Fruit fly (Drosophila melanogaster) whole organism, embryonic: ENCODE results near the gene CG44001.

Experiments used
- Atf6 ChIP-seq: fragments of 200-800 bp; sonication (Bioruptor generic); IDR thresholded peaks from 2 replicates; pipeline ENCODE4 v1.3.6; 2022; ENCODE audit warnings: missing biosample characterization, missing genetic modification characterization
- Bdp1 ChIP-seq: fragments of 200-800 bp; sonication (Bioruptor generic); optimal IDR thresholded peaks from 3 replicates; lab custom pipeline; 2016; ENCODE audit warnings: missing biosample characterization, missing genetic modification characterization
- Bgb ChIP-seq: fragments of 200-800 bp; sonication (Bioruptor generic); IDR thresholded peaks from 2 replicates; pipeline ENCODE4 v1.3.6; 2022; ENCODE audit warnings: missing biosample characterization, missing genetic modification characterization; ENCODE audit not compliant: partially characterized antibody
- CG10209 ChIP-seq: fragments of 200-800 bp; sonication (Bioruptor generic); optimal IDR thresholded peaks from 3 replicates; lab custom pipeline; 2017; ENCODE audit warnings: missing biosample characterization, mild to moderate bottlenecking, missing genetic modification characterization, missing genetic modification reagents
- CG10959 ChIP-seq: fragments of 200-800 bp; sonication (Bioruptor generic); IDR thresholded peaks from 2 replicates; pipeline ENCODE4 v1.3.6; 2022; ENCODE audit warnings: missing biosample characterization, missing genetic modification characterization
- CG11247 ChIP-seq: fragments of 200-800 bp; sonication (Bioruptor generic); IDR thresholded peaks from 2 replicates; pipeline ENCODE4 v1.3.6; 2022; ENCODE audit warnings: missing biosample characterization, missing genetic modification characterization
- CG13624 ChIP-seq: fragments of 200-800 bp; sonication (Bioruptor generic); optimal IDR thresholded peaks from 2 replicates; lab custom pipeline; 2016; ENCODE audit warnings: missing biosample characterization, missing genetic modification characterization
- CG14441 ChIP-seq: fragments of 200-800 bp; sonication (Bioruptor generic); IDR thresholded peaks from 2 replicates; pipeline ENCODE4 v1.3.6; 2022; ENCODE audit warnings: missing biosample characterization, missing genetic modification characterization
- CG15011 ChIP-seq: fragments of 200-800 bp; sonication (Bioruptor generic); optimal IDR thresholded peaks from 3 replicates; lab custom pipeline; 2018; ENCODE audit warnings: missing biosample characterization, mild to moderate bottlenecking, missing genetic modification characterization
- CG1529 ChIP-seq: fragments of 200-800 bp; sonication (Bioruptor generic); optimal IDR thresholded peaks from 3 replicates; lab custom pipeline; 2018; ENCODE audit warnings: missing biosample characterization, missing genetic modification characterization
- CG15514 ChIP-seq: fragments of 200-800 bp; sonication (Bioruptor generic); optimal IDR thresholded peaks from 3 replicates; lab custom pipeline; 2017; ENCODE audit warnings: missing biosample characterization, missing genetic modification characterization, mild to moderate bottlenecking, moderate library complexity, missing genetic modification reagents
- CG17186 ChIP-seq: fragments of 200-800 bp; sonication (Bioruptor generic); optimal IDR thresholded peaks from 3 replicates; lab custom pipeline; 2017; ENCODE audit warnings: missing biosample characterization, missing genetic modification reagents, missing genetic modification characterization
- CG17829 ChIP-seq: fragments of 200-800 bp; optimal IDR thresholded peaks from 2 replicates; lab custom pipeline; 2019; ENCODE audit warnings: missing biosample characterization, mild to moderate bottlenecking, missing genetic modification characterization, moderate library complexity
- CG18619 ChIP-seq: fragments of 200-800 bp; sonication (Bioruptor generic); optimal IDR thresholded peaks from 3 replicates; lab custom pipeline; 2017; ENCODE audit warnings: missing biosample characterization, mild to moderate bottlenecking, missing genetic modification characterization
- CG2875 ChIP-seq: fragments of 200-800 bp; sonication (Bioruptor generic); optimal IDR thresholded peaks from 2 replicates; lab custom pipeline; 2017; ENCODE audit warnings: missing biosample characterization, mild to moderate bottlenecking, missing genetic modification characterization, missing genetic modification reagents
- CG42726 ChIP-seq: fragments of 200-800 bp; sonication (Bioruptor generic); IDR thresholded peaks from 2 replicates; pipeline ENCODE4 v1.3.6; 2022; ENCODE audit warnings: missing biosample characterization, missing genetic modification characterization; ENCODE audit not compliant: partially characterized antibody
- CG4328 ChIP-seq: fragments of 200-800 bp; sonication (Bioruptor generic); optimal IDR thresholded peaks from 3 replicates; lab custom pipeline; 2017; ENCODE audit warnings: missing biosample characterization, missing genetic modification reagents, missing genetic modification characterization
- CG4404 ChIP-seq: fragments of 200-800 bp; sonication (Bioruptor generic); IDR thresholded peaks from 2 replicates; pipeline ENCODE4 v1.3.6; 2022; ENCODE audit warnings: missing biosample characterization, missing genetic modification characterization
- CG4820 ChIP-seq: fragments of 200-800 bp; sonication (Bioruptor generic); optimal IDR thresholded peaks from 3 replicates; lab custom pipeline; 2016; ENCODE audit warnings: missing biosample characterization, missing genetic modification characterization
- CG6791 ChIP-seq: fragments of 200-800 bp; sonication (Bioruptor generic); IDR thresholded peaks from 3 replicates; pipeline ENCODE4 v1.3.6; 2022; ENCODE audit warnings: missing biosample characterization, missing genetic modification characterization; ENCODE audit not compliant: partially characterized antibody
- CG8944 ChIP-seq: fragments of 200-800 bp; sonication (Bioruptor generic); optimal IDR thresholded peaks from 3 replicates; lab custom pipeline; 2016; ENCODE audit warnings: missing biosample characterization, missing genetic modification characterization
- CG9437 ChIP-seq: fragments of 200-800 bp; sonication (Bioruptor generic); optimal IDR thresholded peaks from 2 replicates; lab custom pipeline; 2018; ENCODE audit warnings: missing biosample characterization, mild to moderate bottlenecking, missing genetic modification characterization
- Ravus ChIP-seq: fragments of 200-800 bp; sonication (Bioruptor generic); IDR thresholded peaks from 2 replicates; pipeline ENCODE4 v1.3.6; 2022; ENCODE audit warnings: missing biosample characterization, missing genetic modification characterization
- Scr ChIP-seq: fragments of 200-800 bp; sonication (Bioruptor generic); IDR thresholded peaks from 2 replicates; pipeline ENCODE4 v1.3.6; 2022; ENCODE audit warnings: missing biosample characterization, missing genetic modification characterization; ENCODE audit not compliant: partially characterized antibody
- Side ChIP-seq: fragments of 200-800 bp; sonication (Bioruptor generic); optimal IDR thresholded peaks from 2 replicates; lab custom pipeline; 2016; ENCODE audit warnings: missing biosample characterization, missing genetic modification characterization
- Six4 ChIP-seq: fragments of 200-800 bp; sonication (Bioruptor generic); optimal IDR thresholded peaks from 2 replicates; lab custom pipeline; 2016; ENCODE audit warnings: missing biosample characterization, missing genetic modification characterization
- Usf ChIP-seq: fragments of 200-800 bp; sonication (Bioruptor generic); optimal IDR thresholded peaks from 2 replicates; lab custom pipeline; 2017; ENCODE audit warnings: missing genotype, missing biosample characterization, missing genetic modification characterization
- bigmax ChIP-seq: fragments of 200-800 bp; sonication (Bioruptor generic); optimal IDR thresholded peaks from 2 replicates; lab custom pipeline; 2018; ENCODE audit warnings: missing biosample characterization, mild to moderate bottlenecking, missing genetic modification characterization
- chinmo ChIP-seq: fragments of 200-800 bp; sonication (Bioruptor generic); IDR thresholded peaks from 4 replicates; pipeline ENCODE4 v1.3.6; 2022; ENCODE audit warnings: missing biosample characterization, missing genetic modification characterization; ENCODE audit not compliant: partially characterized antibody
- dan ChIP-seq: fragments of 200-800 bp; sonication (Bioruptor generic); IDR thresholded peaks from 2 replicates; pipeline ENCODE4 v1.3.6; 2022; ENCODE audit warnings: missing biosample characterization, missing genetic modification characterization
- esg ChIP-seq: fragments of 200-800 bp; sonication (Bioruptor generic); conservative IDR thresholded peaks from 2 replicates; pipeline ENCODE4 v1.3.6; 2022; ENCODE audit warnings: missing biosample characterization, missing genetic modification characterization
- ewg ChIP-seq: fragments of 200-800 bp; sonication (Bioruptor generic); optimal IDR thresholded peaks from 3 replicates; lab custom pipeline; 2017; ENCODE audit warnings: mild to moderate bottlenecking, missing biosample characterization, missing genetic modification reagents, missing genetic modification characterization
- gem ChIP-seq: fragments of 200-800 bp; sonication (Bioruptor generic); optimal IDR thresholded peaks from 2 replicates; lab custom pipeline; 2019; ENCODE audit warnings: missing biosample characterization, mild to moderate bottlenecking, missing genetic modification characterization, moderate library complexity
- gsb-n ChIP-seq: fragments of 200-800 bp; sonication (Bioruptor generic); optimal IDR thresholded peaks from 3 replicates; lab custom pipeline; 2018; ENCODE audit warnings: missing biosample characterization, mild to moderate bottlenecking, missing genetic modification characterization
- hb ChIP-seq: fragments of 200-800 bp; sonication (Bioruptor generic); IDR thresholded peaks from 3 replicates; pipeline ENCODE4 v1.3.6; 2022; ENCODE audit warnings: missing biosample characterization, missing genetic modification characterization; ENCODE audit not compliant: partially characterized antibody
- kay ChIP-seq: fragments of 200-800 bp; sonication (Bioruptor generic); optimal IDR thresholded peaks from 2 replicates; lab custom pipeline; 2016; ENCODE audit warnings: missing biosample characterization, missing genetic modification characterization
- nerfin-2 ChIP-seq: fragments of 200-800 bp; sonication (Bioruptor generic); IDR thresholded peaks from 2 replicates; pipeline ENCODE4 v1.3.6; 2022; ENCODE audit warnings: missing biosample characterization, missing genetic modification characterization; ENCODE audit not compliant: partially characterized antibody
- oc ChIP-seq: fragments of 200-800 bp; sonication (Bioruptor generic); optimal IDR thresholded peaks from 2 replicates; lab custom pipeline; 2018; ENCODE audit warnings: missing biosample characterization, mild to moderate bottlenecking, missing genetic modification characterization, moderate library complexity
- pan ChIP-seq, 4 experiments: fragments of >200 bp in 3 of 4; fragments of 200-800 bp in 1 of 4; sonication (Bioruptor generic) in 1 of 4; optimal IDR thresholded peaks in 3 of 4; IDR thresholded peaks in 1 of 4; 2 replicates each; pipeline versions ENCODE4 v1.3.6 to Lab custom; 2017 to 2022; ENCODE audit warnings: missing biosample characterization in 2 of 4, missing genetic modification characterization in 2 of 4, mixed read lengths in 1 of 4
- pfk ChIP-seq: fragments of 200-800 bp; sonication (Bioruptor generic); optimal IDR thresholded peaks from 2 replicates; lab custom pipeline; 2018; ENCODE audit warnings: missing biosample characterization, mild to moderate bottlenecking, missing genetic modification characterization, moderate library complexity
- psq ChIP-seq: fragments of 200-800 bp; sonication (Bioruptor generic); optimal IDR thresholded peaks from 2 replicates; lab custom pipeline; 2017; ENCODE audit warnings: missing biosample characterization, missing genetic modification characterization
- repo ChIP-seq: fragments of 200-800 bp; sonication (Bioruptor generic); optimal IDR thresholded peaks from 2 replicates; lab custom pipeline; 2016; ENCODE audit warnings: missing biosample characterization, missing genetic modification characterization
- slbo ChIP-seq: fragments of 200-800 bp; sonication (Bioruptor generic); IDR thresholded peaks from 2 replicates; pipeline ENCODE4 v1.3.6; 2022; ENCODE audit warnings: missing biosample characterization, missing genetic modification characterization
- stc ChIP-seq: fragments of 200-800 bp; sonication (Bioruptor generic); IDR thresholded peaks from 2 replicates; pipeline ENCODE4 v1.3.6; 2022; ENCODE audit warnings: missing biosample characterization, missing genetic modification characterization
- tna ChIP-seq: fragments of 200-800 bp; sonication (Bioruptor generic); IDR thresholded peaks from 2 replicates; pipeline ENCODE4 v1.3.6; 2022; ENCODE audit warnings: missing biosample characterization, missing genetic modification characterization; ENCODE audit not compliant: partially characterized antibody
- vnd ChIP-seq: fragments of 200-800 bp; sonication (Bioruptor generic); IDR thresholded peaks from 3 replicates; pipeline ENCODE4 v1.3.6; 2022; ENCODE audit warnings: missing biosample characterization, missing genetic modification characterization; ENCODE audit not compliant: partially characterized antibody
- wor ChIP-seq: fragments of 200-800 bp; sonication (Bioruptor generic); IDR thresholded peaks from 2 replicates; pipeline ENCODE4 v1.3.6; 2022; ENCODE audit warnings: missing biosample characterization, missing genetic modification characterization

CG44001 gene

DNA sequence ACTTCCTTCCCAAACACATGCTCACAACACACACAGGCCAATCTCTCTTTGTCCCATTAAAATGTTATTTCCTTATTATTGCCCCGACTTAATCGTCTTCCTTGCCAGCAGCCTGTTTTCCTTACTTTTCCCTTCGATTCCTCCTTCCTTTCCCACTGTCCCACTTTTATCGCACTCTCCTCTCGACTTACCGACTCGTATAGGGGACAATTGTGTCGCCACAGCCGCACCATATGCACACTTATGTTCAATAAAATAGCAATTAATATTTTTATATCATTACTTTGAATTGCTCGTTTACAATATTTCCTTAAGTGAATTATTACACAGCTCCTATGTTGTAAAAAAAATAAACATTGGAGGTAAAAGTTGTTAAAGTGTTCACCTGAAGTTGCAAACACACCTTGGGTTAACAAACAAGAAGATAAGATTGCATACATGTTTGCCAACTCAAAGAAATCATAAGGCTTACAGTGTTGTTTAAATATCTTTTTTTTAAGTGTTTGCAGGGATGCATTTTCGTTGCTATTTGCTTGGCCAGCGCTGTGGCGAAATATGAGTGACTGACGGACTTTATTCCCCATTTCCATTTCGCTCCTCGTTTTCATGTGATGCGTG is 43.9 kb downstream of the CG44001 start (continued):
- TF ChIP-seq Atf6 (GFP tag; lab: Robert Waterston, UW) (peak; percentile 76; the same call in 1 of the 2 replicates), CG13624 (GFP tag; lab: Kevin White, UChicago) (peak; percentile 60), esg (GFP tag; lab: Robert Waterston, UW) (peak; percentile 53; the same call in 1 of the 2 replicates), Bdp1 (GFP tag; lab: Kevin White, UChicago) (peak; percentile 46), CG4404 (no peak), CG17829 (tag; lab: Kevin White, UChicago) (peak; percentile 78), CG8944 (peak; percentile 13), CG10959 (GFP tag; lab: Robert Waterston, UW) (peak; percentile 25; the same call in 1 of the 2 replicates), kay (GFP tag; lab: Kevin White, UChicago) (peak; percentile 58), CG17186 (GFP tag; lab: Kevin White, UChicago) (peak; percentile 10), oc (tag; lab: Kevin White, UChicago) (peak; percentile 50), bigmax (GFP tag; lab: Kevin White, UChicago) (no peak), CG15514 (GFP tag; lab: Kevin White, UChicago) (peak; percentile 63), CG4328 (GFP tag; lab: Kevin White, UChicago) (peak; percentile 52), stc (GFP tag; lab: Robert Waterston, UW) (peak; percentile 69), pan (optimal IDR thresholded peaks at IDR 0.05; lab: Kevin White, UChicago) (no peak), pan (GFP tag; optimal IDR thresholded peaks at IDR 0.05 in 1 of 2, IDR thresholded peaks at IDR 0.05 in 1 of 2) (peak in 1 of 2 experiments; percentile 59), CG2875 (GFP tag; lab: Kevin White, UChicago) (peak; percentile 64), gsb-n (tag; lab: Kevin White, UChicago) (peak; percentile 72), Six4 (GFP tag; lab: Kevin White, UChicago) (peak; percentile 66), dan (GFP tag; lab: Robert Waterston, UW) (no peak), pfk (GFP tag; lab: Kevin White, UChicago) (no peak), psq (GFP tag; lab: Kevin White, UChicago) (peak; percentile 26), Side (GFP tag; lab: Kevin White, UChicago) (peak; percentile 55), repo (GFP tag; lab: Kevin White, UChicago) (peak; percentile 54), CG14441 (GFP tag; lab: Robert Waterston, UW) (peak; percentile 68), CG10209 (GFP tag; lab: Kevin White, UChicago) (peak; percentile 85), ewg (GFP tag; lab: Kevin White, UChicago) (peak; percentile 66), CG11247 (GFP tag; lab: Robert Waterston, UW) (peak; percentile 31; the same call in 1 of the 2 replicates), CG9437 (GFP tag; lab: Kevin White, UChicago) (peak; percentile 76), slbo (GFP tag; lab: Robert Waterston, UW) (peak; percentile 63; the same call in 1 of the 2 replicates), CG18619 (GFP tag; lab: Kevin White, UChicago) (peak; percentile 76), CG4820 (GFP tag; lab: Kevin White, UChicago) (peak; percentile 56), gem (peak; percentile 87), wor (GFP tag; lab: Robert Waterston, UW) (peak; percentile 56), CG1529 (GFP tag; lab: Kevin White, UChicago) (peak; percentile 65), CG15011 (peak; percentile 63), CG42726 (GFP tag; lab: Robert Waterston, UW) (no peak)
- TF ChIP-seq, all 482 proteins: peak for 349

DNA sequence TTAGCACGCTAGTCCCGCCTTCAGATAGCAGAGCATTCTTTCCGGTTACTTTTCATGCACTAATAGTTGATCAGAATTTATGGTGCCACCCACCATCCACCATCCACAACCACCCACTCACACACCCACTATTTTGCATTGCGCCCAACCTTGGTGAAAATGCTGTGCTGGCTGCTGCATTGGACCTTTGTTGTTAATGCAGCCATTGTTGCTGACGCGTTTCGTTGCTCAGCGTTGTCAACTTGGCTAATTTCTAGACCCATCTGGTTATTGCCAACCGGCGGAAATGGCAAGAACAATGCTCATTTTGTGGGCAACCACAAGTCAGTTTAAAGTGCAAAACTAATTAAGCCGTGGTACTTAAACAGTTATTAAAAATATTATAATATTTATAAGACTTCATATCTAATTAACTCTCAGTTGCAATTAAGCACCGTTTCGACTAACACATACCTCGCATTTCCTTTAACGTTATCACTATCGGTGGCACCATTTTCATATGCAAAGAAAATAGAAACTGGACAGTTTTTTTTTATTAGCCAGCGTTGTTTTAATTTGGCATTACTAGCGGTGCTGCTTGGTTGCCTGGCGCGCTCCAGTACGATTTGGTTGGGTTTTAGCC is 45.7 kb downstream of the CG44001 start:
- TF ChIP-seq nerfin-2 (GFP tag; lab: Robert Waterston, UW) = peak; percentile 74
- TF ChIP-seq Bgb (GFP tag; lab: Robert Waterston, UW) = peak; percentile 53
- TF ChIP-seq Ravus (GFP tag; lab: Robert Waterston, UW) = no peak
- TF ChIP-seq vnd (GFP tag; lab: Robert Waterston, UW) = peak; percentile 54
- peak; percentile 79 for TF ChIP-seq tna (GFP tag; lab: Robert Waterston, UW)
- TF ChIP-seq Usf (GFP tag; lab: Kevin White, UChicago) = no peak
- TF ChIP-seq chinmo = 0 out of 4 replicates have a peak, but pooled peaks have one; percentile 37
- peak; percentile 62; the same call in 1 of the 3 replicates for TF ChIP-seq hb (GFP tag; lab: Robert Waterston, UW)
- peak; percentile 76 for TF ChIP-seq CG6791 (GFP tag; lab: Robert Waterston, UW)
- peak; percentile 57 for TF ChIP-seq Scr (GFP tag; lab: Robert Waterston, UW)
